Worm (Caenorhabditis elegans): Measurements from ENCODE around the gene BE10.5.

- TF ChIP-seq fos-1 (tag; optimal IDR thresholded peaks at IDR 0.05) = no peak
- TF ChIP-seq F10B5.3 (tag; optimal IDR thresholded peaks at IDR 0.05) = no peak
- no peak for TF ChIP-seq skn-1 (tag; optimal IDR thresholded peaks at IDR 0.05)
- TF ChIP-seq nhr-77 (tag; optimal IDR thresholded peaks at IDR 0.05) = no peak
- TF ChIP-seq dve-1 (tag; optimal IDR thresholded peaks at IDR 0.05; ENCODE audit: insufficient read depth) = no peak
- no peak for TF ChIP-seq ceh-28 (tag; optimal IDR thresholded peaks at IDR 0.05)
- no peak for TF ChIP-seq mep-1 (tag; optimal IDR thresholded peaks at IDR 0.05)
Observed at ce11 chrIII:12806712-12807111, at the start of gene BE10.5.
